Worm (Caenorhabditis elegans) whole organism, L1 larva: Measurements from ENCODE around the gene str-5.

Experiments used
- ces-1 ChIP-seq: fragments of 150-350 bp; optimal IDR thresholded peaks from 2 replicates; lab custom pipeline; 2014; ENCODE audit warnings: missing biosample characterization, missing genetic modification reagents, missing genetic modification characterization
- fos-1 ChIP-seq: fragments of 150-350 bp; optimal IDR thresholded peaks from 2 replicates; lab custom pipeline; 2014; ENCODE audit warnings: missing biosample characterization, missing genetic modification characterization
- lin-14 ChIP-seq: fragments of 200-800 bp; sonication (Bioruptor generic); optimal IDR thresholded peaks from 2 replicates; lab custom pipeline; 2018; ENCODE audit warnings: mild to moderate bottlenecking, missing genetic modification characterization, moderate library complexity, missing compliant biosample characterization
- nhr-11 ChIP-seq: fragments of 150-350 bp; optimal IDR thresholded peaks from 2 replicates; lab custom pipeline; 2014; ENCODE audit warnings: missing biosample characterization, missing genetic modification characterization
- nhr-28 ChIP-seq: fragments of 150-350 bp; optimal IDR thresholded peaks from 2 replicates; lab custom pipeline; 2014; ENCODE audit warnings: missing biosample characterization, missing genetic modification characterization
- snu-23 ChIP-seq: sonication (generic microtip); optimal IDR thresholded peaks from 2 replicates; lab custom pipeline; 2016; ENCODE audit warnings: missing genetic modification characterization, missing compliant biosample characterization
- ztf-11 ChIP-seq, 2 experiments: sonication (generic microtip); optimal IDR thresholded peaks; 2 replicates each; lab custom pipeline; 2016 to 2017; ENCODE audit warnings: missing genetic modification characterization in 2 of 2, missing biosample characterization in 1 of 2, missing compliant biosample characterization in 1 of 2

DNA sequence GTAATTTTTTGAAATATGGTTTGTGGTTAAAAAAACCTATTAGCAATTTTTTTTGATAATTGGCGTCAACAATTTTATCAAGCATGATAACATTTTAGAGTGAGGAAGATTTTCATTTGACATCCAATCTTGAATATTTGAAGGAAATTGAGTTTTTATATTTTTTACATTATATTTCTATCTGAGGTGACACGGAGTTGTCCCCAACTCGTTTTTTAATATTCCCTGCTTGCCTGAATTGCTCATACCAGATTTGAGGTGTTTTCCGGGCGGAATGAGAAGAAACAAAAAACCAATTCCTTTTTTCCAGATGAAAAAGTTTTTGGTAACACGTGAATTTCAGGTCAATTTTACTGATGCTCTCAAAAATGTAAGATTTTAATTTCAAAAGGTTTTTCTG, 33.5 kb upstream of the str-5 start, which contains the start of gene Y6E2A.7:
- TF ChIP-seq lin-14 (GFP tag; lab: Kevin White, UChicago) (no peak), fos-1 (tag; lab: Kevin White, UChicago) (no peak), ztf-11 (tag; optimal IDR thresholded peaks at IDR 0.05; lab: Kevin White, UChicago) (no peak), nhr-28 (tag; lab: Kevin White, UChicago) (no peak), nhr-11 (no peak), ces-1 (GFP tag; lab: Kevin White, UChicago) (no peak), snu-23 (GFP tag; lab: Kevin White, UChicago) (no peak)
